Fruit fly (Drosophila melanogaster) whole organism, pupa: Measurements from ENCODE around the gene CG17030.

ENCODE experiments used
- CG10348 ChIP-seq: fragments of 200-800 bp; sonication (Bioruptor generic); IDR thresholded peaks from 2 replicates; pipeline ENCODE4 v1.3.6; 2022; ENCODE audit warnings: missing biosample characterization, missing genetic modification characterization
- CG13204 ChIP-seq: fragments of 200-800 bp; sonication (Bioruptor generic); optimal IDR thresholded peaks from 2 replicates; lab custom pipeline; 2018; ENCODE audit warnings: missing biosample characterization, mild to moderate bottlenecking, missing genetic modification characterization, moderate library complexity
- CG14655 ChIP-seq: fragments of 200-800 bp; sonication (Bioruptor generic); optimal IDR thresholded peaks from 3 replicates; lab custom pipeline; 2017; ENCODE audit warnings: mild to moderate bottlenecking, missing biosample characterization, missing genetic modification reagents, missing genetic modification characterization
- CG32121 ChIP-seq: fragments of 200-800 bp; sonication (Bioruptor generic); IDR thresholded peaks from 2 replicates; pipeline ENCODE4 v1.3.6; 2022; ENCODE audit warnings: missing biosample characterization, missing genetic modification characterization
- CG4496 ChIP-seq: fragments of 200-800 bp; sonication (Bioruptor generic); IDR thresholded peaks from 3 replicates; pipeline ENCODE4 v1.3.6; 2022; ENCODE audit warnings: missing biosample characterization, missing genetic modification characterization
- CG8301 ChIP-seq: fragments of 200-800 bp; sonication (Bioruptor generic); optimal IDR thresholded peaks from 2 replicates; lab custom pipeline; 2018; ENCODE audit warnings: missing biosample characterization, mild to moderate bottlenecking, missing genetic modification characterization
- CG9948 ChIP-seq: fragments of 200-800 bp; sonication (Bioruptor generic); optimal IDR thresholded peaks from 2 replicates; lab custom pipeline; 2018; ENCODE audit warnings: missing biosample characterization, mild to moderate bottlenecking, missing genetic modification characterization, moderate library complexity
- EcR ChIP-seq: fragments of 200-800 bp; sonication (Bioruptor generic); optimal IDR thresholded peaks from 3 replicates; lab custom pipeline; 2019; ENCODE audit warnings: missing biosample characterization, missing genetic modification characterization, mild to moderate bottlenecking, moderate library complexity, missing genetic modification reagents
- Ets98B ChIP-seq: fragments of 200-800 bp; sonication (Bioruptor generic); IDR thresholded peaks from 2 replicates; pipeline ENCODE4 v1.3.6; 2022; ENCODE audit warnings: missing biosample characterization, missing genetic modification characterization
- Pif1B ChIP-seq: fragments of 200-800 bp; sonication (Bioruptor generic); optimal IDR thresholded peaks from 3 replicates; lab custom pipeline; 2016; ENCODE audit warnings: missing biosample characterization, missing genetic modification characterization
- Snoo ChIP-seq: fragments of 200-800 bp; sonication (Bioruptor generic); optimal IDR thresholded peaks from 3 replicates; lab custom pipeline; 2017; ENCODE audit warnings: missing biosample characterization, mild to moderate bottlenecking, missing genetic modification characterization, inconsistent platforms
- rn ChIP-seq: fragments of 200-800 bp; sonication (Bioruptor generic); IDR thresholded peaks from 2 replicates; pipeline ENCODE4 v1.3.6; 2022; ENCODE audit warnings: missing biosample characterization, missing genetic modification characterization

dm6 chr3L:4978041-4978440 is 2.5 kb downstream of the CG17030 start:
- no peak for TF ChIP-seq CG4496 (GFP tag; lab: Robert Waterston, UW)
- TF ChIP-seq Snoo (tag; lab: Kevin White, UChicago) = no peak
- no peak for TF ChIP-seq CG13204 (GFP tag; lab: Kevin White, UChicago)
- no peak for TF ChIP-seq CG14655 (GFP tag; lab: Kevin White, UChicago)
- no peak for TF ChIP-seq Pif1B
- no peak for TF ChIP-seq EcR (GFP tag; lab: Kevin White, UChicago)
- no peak for TF ChIP-seq Ets98B (GFP tag; lab: Robert Waterston, UW)
- TF ChIP-seq rn = no peak
- TF ChIP-seq CG9948 = no peak
- no peak for TF ChIP-seq CG10348 (GFP tag; lab: Robert Waterston, UW)
- TF ChIP-seq CG8301 (tag; lab: Kevin White, UChicago) = no peak
- no peak for TF ChIP-seq CG32121 (GFP tag; lab: Robert Waterston, UW)
